Fruit fly (Drosophila melanogaster) whole organism, embryonic: ENCODE results near the gene Rab23.

Source experiments
- ATbp ChIP-seq: fragments of 200-800 bp; sonication (Bioruptor generic); optimal IDR thresholded peaks from 2 replicates; lab custom pipeline; 2017; ENCODE audit warnings: missing biosample characterization, mild to moderate bottlenecking, missing genetic modification characterization, missing genetic modification reagents
- Aef1 ChIP-seq: fragments of 200-800 bp; sonication (Bioruptor generic); IDR thresholded peaks from 3 replicates; pipeline ENCODE4 v1.3.6; 2022; ENCODE audit warnings: missing biosample characterization, missing genetic modification characterization
- CG1024 ChIP-seq: fragments of 200-800 bp; sonication (Bioruptor generic); IDR thresholded peaks from 2 replicates; pipeline ENCODE4 v1.3.6; 2022; ENCODE audit warnings: missing biosample characterization, missing genetic modification characterization
- CG10654 ChIP-seq: fragments of 200-800 bp; sonication (Bioruptor generic); optimal IDR thresholded peaks from 2 replicates; lab custom pipeline; 2016; ENCODE audit warnings: missing biosample characterization, missing genetic modification characterization
- CG11085 ChIP-seq: fragments of 200-800 bp; sonication (Bioruptor generic); IDR thresholded peaks from 2 replicates; pipeline ENCODE4 v1.3.6; 2022; ENCODE audit warnings: missing biosample characterization, missing genetic modification characterization
- CG11456 ChIP-seq: fragments of 200-800 bp; sonication (Bioruptor generic); IDR thresholded peaks from 3 replicates; pipeline ENCODE4 v1.3.6; 2022; ENCODE audit warnings: missing biosample characterization, missing genetic modification characterization
- CG11696 ChIP-seq: fragments of 200-800 bp; sonication (Bioruptor generic); IDR thresholded peaks from 2 replicates; pipeline ENCODE4 v1.3.6; 2022; ENCODE audit warnings: missing biosample characterization, missing genetic modification characterization
- CG13296 ChIP-seq: fragments of 200-800 bp; sonication (Bioruptor generic); optimal IDR thresholded peaks from 3 replicates; lab custom pipeline; 2018; ENCODE audit warnings: missing biosample characterization, mild to moderate bottlenecking, missing genetic modification characterization
- CG14050 ChIP-seq: fragments of 200-800 bp; sonication (Bioruptor generic); IDR thresholded peaks from 3 replicates; pipeline ENCODE4 v1.3.6; 2022; ENCODE audit warnings: missing biosample characterization, missing genetic modification characterization
- CG18619 ChIP-seq: fragments of 200-800 bp; sonication (Bioruptor generic); optimal IDR thresholded peaks from 3 replicates; lab custom pipeline; 2017; ENCODE audit warnings: missing biosample characterization, mild to moderate bottlenecking, missing genetic modification characterization
- CG2889 ChIP-seq: fragments of 200-800 bp; sonication (Bioruptor generic); IDR thresholded peaks from 3 replicates; pipeline ENCODE4 v1.3.6; 2022; ENCODE audit warnings: missing biosample characterization, missing genetic modification characterization
- CG31441 ChIP-seq: fragments of 200-800 bp; sonication (Bioruptor generic); IDR thresholded peaks from 2 replicates; pipeline ENCODE4 v1.3.6; 2022; ENCODE audit warnings: missing biosample characterization, missing genetic modification characterization
- CG3838 ChIP-seq: fragments of 200-800 bp; sonication (Bioruptor generic); optimal IDR thresholded peaks from 3 replicates; lab custom pipeline; 2016; ENCODE audit warnings: missing biosample characterization, missing genetic modification characterization
- CG4404 ChIP-seq: fragments of 200-800 bp; sonication (Bioruptor generic); IDR thresholded peaks from 2 replicates; pipeline ENCODE4 v1.3.6; 2022; ENCODE audit warnings: missing biosample characterization, missing genetic modification characterization
- CG6175 ChIP-seq: fragments of 200-800 bp; sonication (Bioruptor generic); IDR thresholded peaks from 3 replicates; pipeline ENCODE4 v1.3.6; 2022; ENCODE audit warnings: missing biosample characterization, missing genetic modification characterization
- CG7928 ChIP-seq: fragments of 200-800 bp; sonication (Bioruptor generic); optimal IDR thresholded peaks from 2 replicates; lab custom pipeline; 2017; ENCODE audit warnings: missing biosample characterization, mild to moderate bottlenecking, missing genetic modification characterization
- Drgx ChIP-seq: fragments of 200-800 bp; sonication (Bioruptor generic); IDR thresholded peaks from 2 replicates; pipeline ENCODE4 v1.3.6; 2022; ENCODE audit warnings: missing biosample characterization, missing genetic modification characterization
- Eip74EF ChIP-seq, 2 experiments: fragments of 200-800 bp in 1 of 2; fragments of >200 bp in 1 of 2; sonication (Bioruptor generic) in 1 of 2; optimal IDR thresholded peaks; 2 replicates each; lab custom pipeline; 2017 to 2019; ENCODE audit warnings: missing biosample characterization in 2 of 2, missing genetic modification characterization in 2 of 2, mild to moderate bottlenecking in 1 of 2, moderate library complexity in 1 of 2
- Elba2 ChIP-seq: fragments of 200-800 bp; sonication (Bioruptor generic); optimal IDR thresholded peaks from 3 replicates; lab custom pipeline; 2016; ENCODE audit warnings: missing biosample characterization, missing genetic modification characterization
- HHEX ChIP-seq: fragments of 200-800 bp; sonication (Bioruptor generic); optimal IDR thresholded peaks from 3 replicates; lab custom pipeline; 2017; ENCODE audit warnings: missing biosample characterization, mild to moderate bottlenecking, missing genetic modification characterization, missing genetic modification reagents
- MBD-R2 ChIP-seq: fragments of 200-800 bp; sonication (Bioruptor generic); IDR thresholded peaks from 2 replicates; pipeline ENCODE4 v1.3.6; 2022; ENCODE audit warnings: missing biosample characterization, missing genetic modification characterization
- Mrtf ChIP-seq: fragments of 200-800 bp; sonication (Bioruptor generic); IDR thresholded peaks from 3 replicates; pipeline ENCODE4 v1.3.6; 2022; ENCODE audit warnings: missing biosample characterization, missing genetic modification characterization
- Opbp ChIP-seq: fragments of 200-800 bp; sonication (Bioruptor generic); IDR thresholded peaks from 3 replicates; pipeline ENCODE4 v1.3.6; 2022; ENCODE audit warnings: missing biosample characterization, missing genetic modification characterization; ENCODE audit not compliant: partially characterized antibody
- Pdp1 ChIP-seq, 2 experiments: fragments of 200-800 bp; sonication (Bioruptor generic); optimal IDR thresholded peaks; 3 replicates each; lab custom pipeline; 2016; ENCODE audit warnings: missing biosample characterization in 2 of 2, missing genetic modification characterization in 2 of 2, mild to moderate bottlenecking in 1 of 2, moderate library complexity in 1 of 2
- Six4 ChIP-seq: fragments of 200-800 bp; sonication (Bioruptor generic); optimal IDR thresholded peaks from 2 replicates; lab custom pipeline; 2016; ENCODE audit warnings: missing biosample characterization, missing genetic modification characterization
- Trl ChIP-seq, 3 experiments: fragments of >200 bp in 2 of 3; fragments of 200-800 bp in 1 of 3; sonication (Bioruptor generic) in 1 of 3; optimal IDR thresholded peaks; 2 replicates in 1 of 3; 3 replicates in 2 of 3; lab custom pipeline; 2016 to 2017; ENCODE audit warnings: missing biosample characterization in 1 of 3, missing genetic modification characterization in 1 of 3
- ap ChIP-seq: fragments of 200-800 bp; sonication (Bioruptor generic); IDR thresholded peaks from 2 replicates; pipeline ENCODE4 v1.3.6; 2022; ENCODE audit warnings: missing biosample characterization, missing genetic modification characterization
- ara ChIP-seq: fragments of 200-800 bp; sonication (Bioruptor generic); IDR thresholded peaks from 2 replicates; pipeline ENCODE4 v1.3.6; 2022; ENCODE audit warnings: missing biosample characterization, missing genetic modification characterization
- dan ChIP-seq: fragments of 200-800 bp; sonication (Bioruptor generic); IDR thresholded peaks from 2 replicates; pipeline ENCODE4 v1.3.6; 2022; ENCODE audit warnings: missing biosample characterization, missing genetic modification characterization
- dmrt99B ChIP-seq: fragments of 200-800 bp; sonication (Bioruptor generic); optimal IDR thresholded peaks from 2 replicates; lab custom pipeline; 2018; ENCODE audit warnings: missing biosample characterization, mild to moderate bottlenecking, missing genetic modification characterization, moderate library complexity
- dpn ChIP-seq, 2 experiments: fragments of 200-800 bp; sonication (Bioruptor generic); optimal IDR thresholded peaks; 3 replicates each; lab custom pipeline; 2016; ENCODE audit warnings: missing biosample characterization in 2 of 2, missing genetic modification characterization in 2 of 2
- fd96Cb ChIP-seq: fragments of 200-800 bp; sonication (Bioruptor generic); optimal IDR thresholded peaks from 2 replicates; lab custom pipeline; 2018; ENCODE audit warnings: missing biosample characterization, mild to moderate bottlenecking, missing genetic modification characterization, moderate library complexity
- gt ChIP-seq: fragments of 200-800 bp; sonication (Bioruptor generic); IDR thresholded peaks from 2 replicates; pipeline ENCODE4 v1.3.6; 2022; ENCODE audit warnings: missing biosample characterization, missing genetic modification characterization
- ind ChIP-seq: fragments of 200-800 bp; sonication (Bioruptor generic); optimal IDR thresholded peaks from 3 replicates; lab custom pipeline; 2016; ENCODE audit warnings: missing biosample characterization, missing genetic modification characterization
- jing ChIP-seq: fragments of 200-800 bp; sonication (Bioruptor generic); optimal IDR thresholded peaks from 2 replicates; lab custom pipeline; 2018; ENCODE audit warnings: missing biosample characterization, mild to moderate bottlenecking, missing genetic modification characterization
- klu ChIP-seq: fragments of 200-800 bp; sonication (Bioruptor generic); IDR thresholded peaks from 2 replicates; pipeline ENCODE4 v1.3.6; 2022; ENCODE audit warnings: missing biosample characterization, missing genetic modification characterization
- knrl ChIP-seq: fragments of 200-800 bp; sonication (Bioruptor generic); IDR thresholded peaks from 3 replicates; pipeline ENCODE4 v1.3.6; 2022; ENCODE audit warnings: missing biosample characterization, missing genetic modification characterization; ENCODE audit not compliant: partially characterized antibody
- lola ChIP-seq, 3 experiments: fragments of >200 bp in 2 of 3; fragments of 200-800 bp in 1 of 3; sonication (Bioruptor generic) in 1 of 3; optimal IDR thresholded peaks; 2 replicates each; lab custom pipeline; 2017 to 2019; ENCODE audit warnings: missing biosample characterization in 3 of 3, missing genetic modification characterization in 3 of 3, mild to moderate bottlenecking in 1 of 3, moderate library complexity in 1 of 3
- oc ChIP-seq: fragments of 200-800 bp; sonication (Bioruptor generic); optimal IDR thresholded peaks from 2 replicates; lab custom pipeline; 2018; ENCODE audit warnings: missing biosample characterization, mild to moderate bottlenecking, missing genetic modification characterization, moderate library complexity
- pb ChIP-seq: fragments of 200-800 bp; sonication (Bioruptor generic); optimal IDR thresholded peaks from 3 replicates; lab custom pipeline; 2016; ENCODE audit warnings: missing biosample characterization, missing genetic modification characterization
- pita ChIP-seq: fragments of 200-800 bp; sonication (Bioruptor generic); optimal IDR thresholded peaks from 2 replicates; lab custom pipeline; 2017; ENCODE audit warnings: missing biosample characterization, mild to moderate bottlenecking, missing genetic modification characterization
- pzg ChIP-seq: fragments of 200-800 bp; sonication (Bioruptor generic); optimal IDR thresholded peaks from 3 replicates; lab custom pipeline; 2018; ENCODE audit warnings: missing biosample characterization, mild to moderate bottlenecking, missing genetic modification characterization, moderate library complexity
- sens ChIP-seq: fragments of 200-800 bp; sonication (Bioruptor generic); peaks from one replicate; lab custom pipeline; 2016; ENCODE audit warnings: missing biosample characterization, missing genetic modification characterization
- sens-2 ChIP-seq: fragments of 200-800 bp; sonication (Bioruptor generic); IDR thresholded peaks from 2 replicates; pipeline ENCODE4 v1.3.6; 2022; ENCODE audit warnings: missing biosample characterization, missing genetic modification characterization
- seq ChIP-seq: fragments of 200-800 bp; sonication (Bioruptor generic); IDR thresholded peaks from 2 replicates; pipeline ENCODE4 v1.3.6; 2022; ENCODE audit warnings: missing biosample characterization, missing genetic modification characterization
- sug ChIP-seq: fragments of 200-800 bp; optimal IDR thresholded peaks from 2 replicates; lab custom pipeline; 2019; ENCODE audit warnings: missing biosample characterization, mild to moderate bottlenecking, missing genetic modification characterization, moderate library complexity
- trh ChIP-seq: fragments of 200-800 bp; sonication (Bioruptor generic); optimal IDR thresholded peaks from 2 replicates; lab custom pipeline; 2016; ENCODE audit warnings: missing biosample characterization, missing genetic modification characterization
- ttk ChIP-seq: fragments of 200-800 bp; sonication (Bioruptor generic); IDR thresholded peaks from 2 replicates; pipeline ENCODE4 v2.1.2; 2022; ENCODE audit warnings: missing biosample characterization, missing genetic modification characterization
- tup ChIP-seq: fragments of 200-800 bp; sonication (Bioruptor generic); optimal IDR thresholded peaks from 2 replicates; lab custom pipeline; 2016; ENCODE audit warnings: missing biosample characterization, mild to moderate bottlenecking, missing genetic modification characterization, moderate library complexity
- tx ChIP-seq: fragments of 200-800 bp; sonication (Bioruptor generic); optimal IDR thresholded peaks from 2 replicates; lab custom pipeline; 2016; ENCODE audit warnings: missing biosample characterization, missing genetic modification characterization
- yki ChIP-seq: fragments of >200 bp; optimal IDR thresholded peaks from 3 replicates; lab custom pipeline; 2018

Rab23 gene

dm6 chr3R:5654692-5655181, 30.5 kb downstream of the Rab23 start, which contains the start of the genes elm and MED27 (continued):
- TF ChIP-seq seq (GFP tag; lab: Robert Waterston, UW) (peak; percentile 85), Six4 (GFP tag; lab: Kevin White, UChicago) (peak; percentile 85), MBD-R2 (peak; percentile 95), yki (lab: Kevin White, UChicago) (no peak), ATbp (GFP tag; lab: Kevin White, UChicago) (peak; percentile 68), CG7928 (peak; percentile 72), ara (GFP tag; lab: Robert Waterston, UW) (peak; percentile 90), CG14050 (GFP tag; lab: Robert Waterston, UW) (peak; percentile 90), trh (peak; percentile 92), CG11085 (GFP tag; lab: Robert Waterston, UW) (peak; percentile 91), HHEX (GFP tag; lab: Kevin White, UChicago) (peak; percentile 87), fd96Cb (tag; lab: Kevin White, UChicago) (peak; percentile 88), Opbp (GFP tag; lab: Robert Waterston, UW) (peak; percentile 83), knrl (peak; percentile 98), Drgx (GFP tag; lab: Robert Waterston, UW) (peak; percentile 81), sug (tag; lab: Kevin White, UChicago) (peak; percentile 95), Eip74EF (GFP tag; optimal IDR thresholded peaks at IDR 0.05; lab: Kevin White, UChicago) (peak in 1 of 2 experiments; percentile 64), CG2889 (GFP tag; lab: Robert Waterston, UW) (peak; percentile 90), CG11696 (GFP tag; lab: Robert Waterston, UW) (peak; percentile 74), pb (GFP tag; lab: Kevin White, UChicago) (peak; percentile 75), Elba2 (peak; percentile 79), ap (GFP tag; lab: Robert Waterston, UW) (peak; percentile 83), CG11456 (GFP tag; lab: Robert Waterston, UW) (peak; percentile 94), pzg (GFP tag; lab: Kevin White, UChicago) (peak; percentile 87), oc (tag; lab: Kevin White, UChicago) (peak; percentile 67), sens-2 (GFP tag; lab: Robert Waterston, UW) (peak; percentile 73; the same call in 1 of the 2 replicates), CG1024 (peak; percentile 60; the same call in 1 of the 2 replicates), CG6175 (peak; percentile 77; the same call in 2 of the 3 replicates), Trl (optimal IDR thresholded peaks at IDR 0.05; lab: Kevin White, UChicago) (no peak), Trl (GFP tag; optimal IDR thresholded peaks at IDR 0.05; lab: Kevin White, UChicago) (peak; percentile 93), Pdp1 (GFP tag; optimal IDR thresholded peaks at IDR 0.05; lab: Kevin White, UChicago) (peak; percentile 91 to 96), CG18619 (GFP tag; lab: Kevin White, UChicago) (peak; percentile 86), CG13296 (peak; percentile 81), ind (GFP tag; lab: Kevin White, UChicago) (peak; percentile 95), jing (GFP tag; lab: Kevin White, UChicago) (no peak), tx (GFP tag; lab: Kevin White, UChicago) (peak; percentile 92), tup (GFP tag; lab: Kevin White, UChicago) (peak; percentile 73), Aef1 (GFP tag; lab: Robert Waterston, UW) (peak; percentile 95), dpn (GFP tag; optimal IDR thresholded peaks at IDR 0.05; lab: Kevin White, UChicago) (peak; percentile 95 to 96), klu (peak; percentile 94), CG4404 (GFP tag; lab: Robert Waterston, UW) (peak; percentile 97), CG31441 (peak; percentile 90), dan (GFP tag; lab: Robert Waterston, UW) (peak; percentile 92), Mrtf (GFP tag; lab: Robert Waterston, UW) (peak; percentile 87), lola (GFP tag; optimal IDR thresholded peaks at IDR 0.05; lab: Kevin White, UChicago) (peak in 1 of 3 experiments; percentile 93), sens (GFP tag; lab: Kevin White, UChicago) (peak; percentile 99), ttk (GFP tag; lab: Robert Waterston, UW) (peak; percentile 89), CG3838 (GFP tag; lab: Kevin White, UChicago) (peak; percentile 87), pita (GFP tag; lab: Kevin White, UChicago) (no peak), gt (GFP tag; lab: Robert Waterston, UW) (peak; percentile 85), CG10654 (GFP tag; lab: Kevin White, UChicago) (peak; percentile 93), dmrt99B (tag; lab: Kevin White, UChicago) (no peak)
